Worm (Caenorhabditis elegans): Measurements from ENCODE around the gene F43E12.1.

Gene F43E12.1

DNA sequence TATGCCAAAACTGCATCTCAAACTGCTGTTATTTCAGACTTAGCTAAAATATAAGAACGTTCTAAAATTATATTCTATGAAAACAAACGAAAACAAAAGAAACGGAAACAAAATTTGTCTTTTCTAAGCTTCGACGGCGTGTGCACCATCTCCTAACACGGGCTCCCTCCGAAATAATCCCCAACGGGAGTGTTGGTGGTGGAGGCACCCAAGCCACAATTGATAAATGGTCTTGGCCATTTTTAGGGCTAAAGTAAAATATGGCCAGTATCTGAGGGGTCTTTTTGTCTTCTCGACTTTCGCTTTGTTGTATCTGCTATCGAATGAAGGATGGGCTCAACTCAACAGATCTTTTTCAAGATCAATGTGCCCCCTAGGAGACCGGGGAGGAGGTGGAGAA, 2.1 kb upstream of the F43E12.1 start:
- TF ChIP-seq unc-62 (GFP tag; optimal IDR thresholded peaks at IDR 0.05) = no peak

ce11 chrX:7176817-7177216, 624 bp upstream of the F43E12.1 start:
- TF ChIP-seq unc-62 (GFP tag; optimal IDR thresholded peaks at IDR 0.05) = no peak

- no peak for TF ChIP-seq unc-62 (GFP tag; optimal IDR thresholded peaks at IDR 0.05)
These were observed 4.2 kb downstream of the F43E12.1 start for ce11 chrX:7181627-7182026.

ce11 chrX:7187602-7188001, 10.2 kb downstream of the F43E12.1 start, which contains the start of gene C55B6.4:
Gene C55B6.4, minus strand, starts transcription at chrX:7187702.
- TF ChIP-seq unc-62 (GFP tag; optimal IDR thresholded peaks at IDR 0.05) = no peak

ce11 chrX:7191882-7192281, 14.4 kb downstream of the F43E12.1 start, which contains the start of gene C55B6.7:
Gene C55B6.7, minus strand, starts transcription at chrX:7191982.
- no peak for TF ChIP-seq unc-62 (GFP tag; optimal IDR thresholded peaks at IDR 0.05)

DNA sequence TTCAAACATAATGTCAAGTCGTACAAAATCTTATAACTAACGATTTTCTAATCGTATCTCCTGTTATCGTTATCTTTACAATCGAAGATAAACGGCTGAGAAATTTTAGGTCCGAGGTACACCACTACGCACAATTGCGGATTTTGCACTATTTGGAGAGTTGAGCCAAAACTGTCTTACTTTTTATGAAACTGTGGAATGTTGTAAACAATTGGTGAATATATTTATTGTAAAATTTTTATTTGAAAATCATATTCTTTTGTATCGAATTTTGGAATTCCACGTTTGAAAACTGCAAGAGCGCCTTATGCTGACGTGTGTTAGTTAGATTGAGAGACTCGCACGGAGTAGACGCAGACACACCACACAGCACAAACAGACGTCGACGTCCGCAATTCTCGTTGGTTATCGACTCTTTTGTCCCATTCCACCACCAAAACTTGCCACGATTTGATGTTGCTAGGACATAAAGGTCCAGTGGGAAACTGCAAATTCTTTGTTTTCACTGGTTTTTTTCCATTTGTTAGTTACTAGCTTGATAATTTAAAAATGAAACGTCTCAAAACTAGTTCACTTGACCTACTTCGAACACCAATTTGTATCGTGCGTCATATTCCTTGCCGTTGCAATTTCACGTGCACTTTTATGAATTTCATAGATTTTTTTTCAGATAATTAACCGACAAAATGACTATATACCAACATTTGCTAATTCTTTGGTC, 16.6 kb downstream of the F43E12.1 start, which contains the start of gene dnj-7:
dnj-7 (plus strand) TSS at position 671 of the 721 bp plus-strand sequence.
- no peak for TF ChIP-seq unc-62 (GFP tag; optimal IDR thresholded peaks at IDR 0.05)

ce11 chrX:7199831-7200414, 22.5 kb downstream of the F43E12.1 start, which contains the start of gene C55B6.1:
Gene C55B6.1, plus strand, starts transcription at chrX:7200364.
- no peak for TF ChIP-seq unc-62 (GFP tag; optimal IDR thresholded peaks at IDR 0.05)

DNA sequence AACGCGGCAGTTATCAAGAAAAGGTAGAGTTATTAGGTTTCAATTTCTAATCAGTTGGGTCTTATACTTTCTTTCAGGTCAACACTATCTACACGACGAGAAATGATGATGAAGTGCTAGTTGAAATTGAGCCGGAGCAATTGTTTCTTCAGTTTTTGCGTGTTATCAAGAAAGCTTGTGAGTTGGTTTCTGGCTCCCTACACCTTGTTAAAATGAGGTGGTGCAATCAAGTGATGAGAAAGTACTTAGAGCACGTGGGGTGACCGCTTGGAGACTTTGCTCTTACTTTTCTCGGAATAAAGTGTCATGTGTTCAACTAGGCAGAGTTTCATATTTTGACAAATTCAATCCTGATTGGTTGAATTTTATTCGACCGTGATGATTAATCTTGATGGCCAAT, 23.0 kb downstream of the F43E12.1 start:
- no peak for TF ChIP-seq unc-62 (GFP tag; optimal IDR thresholded peaks at IDR 0.05)

DNA sequence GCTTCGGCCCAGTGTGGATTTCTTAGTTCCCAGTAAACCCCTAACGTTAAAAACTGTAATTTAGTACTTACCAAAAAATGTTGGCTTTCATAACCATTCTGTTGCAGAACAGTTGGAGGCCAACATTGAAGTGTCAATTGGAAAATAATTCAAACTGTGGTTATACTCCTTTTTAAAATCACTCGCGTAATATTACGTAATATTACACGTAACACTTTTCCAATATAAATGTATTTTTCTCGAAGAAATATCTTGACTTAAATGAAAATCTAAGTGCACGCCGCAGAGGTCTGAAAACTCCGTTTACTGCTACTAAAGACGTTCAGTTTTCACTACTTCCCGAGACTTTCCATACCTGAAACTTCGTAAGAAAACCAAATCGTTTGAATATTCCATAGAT, 26.7 kb downstream of the F43E12.1 start:
- no peak for TF ChIP-seq unc-62 (GFP tag; optimal IDR thresholded peaks at IDR 0.05)

- TF ChIP-seq unc-62 (GFP tag; optimal IDR thresholded peaks at IDR 0.05) = no peak
These were observed 27.8 kb downstream of the F43E12.1 start, which contains the start of gene C55B6.5 for ce11 chrX:7205195-7205594. Gene C55B6.5, minus strand, starts transcription at chrX:7205295.

ce11 chrX:7206419-7206818, 29.0 kb downstream of the F43E12.1 start, which contains the start of gene ZK867.2:
Gene ZK867.2, plus strand, starts transcription at chrX:7206719.
- no peak for TF ChIP-seq unc-62 (GFP tag; optimal IDR thresholded peaks at IDR 0.05)

ce11 chrX:7209151-7209550, 31.7 kb downstream of the F43E12.1 start:
- TF ChIP-seq unc-62 (GFP tag; optimal IDR thresholded peaks at IDR 0.05) = no peak

ce11 chrX:7210467-7211107, 33.1 kb downstream of the F43E12.1 start:
- TF ChIP-seq unc-62 (GFP tag; optimal IDR thresholded peaks at IDR 0.05) = no peak

- no peak for TF ChIP-seq unc-62 (GFP tag; optimal IDR thresholded peaks at IDR 0.05)
These were observed 34.0 kb downstream of the F43E12.1 start, which contains the start of gene spp-22 for ce11 chrX:7211405-7211804. Gene spp-22, plus strand, starts transcription at chrX:7211705.

- TF ChIP-seq unc-62 (GFP tag; optimal IDR thresholded peaks at IDR 0.05) = no peak
These were observed 40.5 kb downstream of the F43E12.1 start, which contains the start of gene syd-9 for ce11 chrX:7217704-7218479. Gene syd-9, plus strand, starts transcription at chrX:7218097.

ce11 chrX:7220209-7220608, 42.8 kb downstream of the F43E12.1 start:
- no peak for TF ChIP-seq unc-62 (GFP tag; optimal IDR thresholded peaks at IDR 0.05)
